Worm (Caenorhabditis elegans): ENCODE data around the gene unc-10.

DNA sequence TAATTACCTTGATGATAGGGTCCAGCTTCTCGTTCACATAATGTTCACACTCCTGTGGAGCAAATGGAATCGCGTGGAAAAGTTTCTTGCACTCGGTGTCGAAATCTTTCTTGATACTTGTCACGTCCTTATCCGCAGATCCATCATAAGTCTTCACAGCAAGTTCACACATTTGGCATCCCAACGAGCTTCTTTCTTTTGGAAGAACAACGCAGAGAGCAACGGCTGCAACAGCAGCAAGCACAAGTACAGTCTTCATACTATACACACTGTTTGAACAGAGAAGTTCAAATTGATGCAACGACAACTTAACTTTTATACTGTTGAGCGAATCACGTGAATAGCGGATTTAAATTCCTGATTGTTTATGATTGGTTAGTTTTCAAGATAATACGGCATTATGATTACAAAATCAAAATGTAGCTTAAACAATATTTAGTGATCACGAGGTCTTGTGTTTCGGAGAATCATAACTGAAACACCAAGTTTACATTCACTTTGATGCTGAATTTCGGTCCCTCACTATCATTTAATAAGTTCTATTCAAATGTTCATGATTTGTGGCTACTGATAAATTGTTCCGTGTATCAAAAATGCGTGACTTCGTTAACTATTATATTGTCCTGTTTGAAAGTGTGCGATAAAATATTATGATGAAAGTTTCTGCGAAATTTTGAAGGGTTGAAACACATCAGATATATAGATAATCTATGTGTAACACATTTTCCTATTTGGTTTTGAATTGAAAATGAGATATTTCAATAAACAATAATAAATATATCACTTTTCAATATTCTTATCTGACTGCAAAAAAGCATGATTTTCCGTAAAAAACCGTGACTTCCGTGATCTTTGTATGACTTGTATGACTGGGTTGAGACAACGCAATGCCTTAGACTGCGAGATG lies 36.6 kb upstream of the unc-10 start, which contains the start of the genes spp-2 and spp-6:
- no peak for TF ChIP-seq nhr-12 (tag; optimal IDR thresholded peaks at IDR 0.05)
- no peak for TF ChIP-seq ces-1 (GFP tag; optimal IDR thresholded peaks at IDR 0.05)
- no peak for TF ChIP-seq unc-39 (tag; optimal IDR thresholded peaks at IDR 0.05)
- no peak for TF ChIP-seq lin-13 (tag; optimal IDR thresholded peaks at IDR 0.05)
- TF ChIP-seq sptf-1 (tag; optimal IDR thresholded peaks at IDR 0.05), result no peak
- TF ChIP-seq unc-62 (GFP tag; optimal IDR thresholded peaks at IDR 0.05), result no peak
- TF ChIP-seq drap-1 (GFP tag; optimal IDR thresholded peaks at IDR 0.05), result no peak
- no peak for TF ChIP-seq blmp-1 (tag; optimal IDR thresholded peaks at IDR 0.05)
- TF ChIP-seq snpc-4 (tag; optimal IDR thresholded peaks at IDR 0.05), result no peak
- no peak for TF ChIP-seq lsy-2 (tag; optimal IDR thresholded peaks at IDR 0.05)
- no peak for TF ChIP-seq mls-2 (tag; optimal IDR thresholded peaks at IDR 0.05)
